Worm (Caenorhabditis elegans): Measurements from ENCODE around the gene Y62E10A.23.

ce11 chrIV:13412845-13413383, 26.8 kb downstream of the Y62E10A.23 start, which contains the start of gene gcl-1:
- TF ChIP-seq dpl-1 (GFP tag; optimal IDR thresholded peaks at IDR 0.05) (no peak), nfya-2 (GFP tag; IDR thresholded peaks at IDR 0.05) (no peak)

All from whole organism, young adult.